Worm (Caenorhabditis elegans) whole organism, late embryonic: ENCODE results near the gene twk-11.
A peak's percentile ranks its signal among the peaks of the same experiment; 100 is the strongest.
"Not testable (repeated sequence)": the region's sequence is repeated elsewhere in the genome, so short reads cannot be mapped to it uniquely, and the experiment has no call there.

Experiments
- C08G9.2 ChIP-seq: sonication (generic microtip); optimal IDR thresholded peaks from 2 replicates; lab custom pipeline; 2016; ENCODE audit warnings: mild to moderate bottlenecking, missing genetic modification characterization, moderate library complexity, missing compliant biosample characterization
- F13H6.1 ChIP-seq: sonication (generic microtip); optimal IDR thresholded peaks from 2 replicates; lab custom pipeline; 2016; ENCODE audit warnings: missing genetic modification characterization, missing compliant biosample characterization
- T23F11.4 ChIP-seq: fragments of 200-800 bp; sonication (Bioruptor generic); optimal IDR thresholded peaks from 2 replicates; lab custom pipeline; 2018; ENCODE audit warnings: mild to moderate bottlenecking, missing genetic modification characterization, missing compliant biosample characterization
- Y22D7AL.16 ChIP-seq: sonication (generic microtip); optimal IDR thresholded peaks from 2 replicates; lab custom pipeline; 2016; ENCODE audit warnings: missing genetic modification characterization, missing compliant biosample characterization
- ama-1 ChIP-seq: fragments of 150-350 bp; optimal IDR thresholded peaks from 2 replicates; lab custom pipeline; 2014
- ceh-14 ChIP-seq: sonication (generic microtip); optimal IDR thresholded peaks from 2 replicates; lab custom pipeline; 2016; ENCODE audit warnings: missing genotype, missing genetic modification characterization, missing compliant biosample characterization
- ceh-24 ChIP-seq: sonication (generic microtip); optimal IDR thresholded peaks from 2 replicates; lab custom pipeline; 2016; ENCODE audit warnings: mild to moderate bottlenecking, missing genetic modification characterization, missing compliant biosample characterization
- ceh-30 ChIP-seq: fragments of 150-350 bp; optimal IDR thresholded peaks from 2 replicates; lab custom pipeline; 2014; ENCODE audit warnings: missing biosample characterization, missing genetic modification characterization
- ceh-48 ChIP-seq: sonication (generic microtip); optimal IDR thresholded peaks from 2 replicates; lab custom pipeline; 2016; ENCODE audit warnings: missing genetic modification characterization, inconsistent platforms, missing compliant biosample characterization
- ceh-9 ChIP-seq: sonication (generic microtip); optimal IDR thresholded peaks from 2 replicates; lab custom pipeline; 2016; ENCODE audit warnings: mild to moderate bottlenecking, missing genetic modification characterization, inconsistent platforms, missing compliant biosample characterization
- dmd-4 ChIP-seq: sonication (generic microtip); optimal IDR thresholded peaks from 2 replicates; lab custom pipeline; 2016; ENCODE audit warnings: borderline replicate concordance, missing genetic modification characterization, missing compliant biosample characterization
- elt-2 ChIP-seq: sonication (generic microtip); optimal IDR thresholded peaks from 2 replicates; lab custom pipeline; 2016; ENCODE audit warnings: missing genetic modification reagents, missing genetic modification characterization, missing compliant biosample characterization
- elt-4 ChIP-seq: sonication (generic microtip); optimal IDR thresholded peaks from 2 replicates; lab custom pipeline; 2016; ENCODE audit warnings: missing genetic modification characterization, missing compliant biosample characterization
- ets-4 ChIP-seq: sonication (generic microtip); optimal IDR thresholded peaks from 2 replicates; lab custom pipeline; 2016; ENCODE audit warnings: missing genetic modification characterization, missing compliant biosample characterization
- fax-1 ChIP-seq: sonication (generic microtip); optimal IDR thresholded peaks from 2 replicates; lab custom pipeline; 2016; ENCODE audit warnings: missing genotype, missing genetic modification characterization, missing compliant biosample characterization
- gmeb-2 ChIP-seq: sonication (generic microtip); optimal IDR thresholded peaks from 2 replicates; lab custom pipeline; 2016; ENCODE audit warnings: missing genetic modification characterization, inconsistent platforms, missing compliant biosample characterization
- hlh-13 ChIP-seq: fragments of 200-800 bp; sonication (Bioruptor generic); optimal IDR thresholded peaks from 2 replicates; lab custom pipeline; 2018; ENCODE audit warnings: mild to moderate bottlenecking, missing genetic modification characterization, missing compliant biosample characterization
- hlh-30 ChIP-seq: sonication (generic microtip); optimal IDR thresholded peaks from 2 replicates; lab custom pipeline; 2017; ENCODE audit warnings: antibody characterized with exemption, missing genetic modification characterization, missing compliant biosample characterization; ENCODE audit not compliant: insufficient read depth
- hlh-6 ChIP-seq: sonication (generic microtip); optimal IDR thresholded peaks from 2 replicates; lab custom pipeline; 2016; ENCODE audit warnings: missing genotype, missing genetic modification characterization, missing compliant biosample characterization
- hlh-8 ChIP-seq: sonication (generic microtip); optimal IDR thresholded peaks from 2 replicates; lab custom pipeline; 2016; ENCODE audit warnings: missing genotype, missing genetic modification characterization, missing compliant biosample characterization
- madf-2 ChIP-seq: sonication (generic microtip); optimal IDR thresholded peaks from 2 replicates; lab custom pipeline; 2017; ENCODE audit warnings: missing genetic modification characterization, missing compliant biosample characterization
- mec-3 ChIP-seq: sonication (generic microtip); optimal IDR thresholded peaks from 2 replicates; lab custom pipeline; 2016; ENCODE audit warnings: borderline replicate concordance, missing genetic modification characterization, missing compliant biosample characterization
- odd-2 ChIP-seq: sonication (generic microtip); optimal IDR thresholded peaks from 2 replicates; lab custom pipeline; 2017; ENCODE audit warnings: antibody characterized with exemption, mild to moderate bottlenecking, missing genetic modification characterization, missing compliant biosample characterization
- pha-2 ChIP-seq: sonication (generic microtip); optimal IDR thresholded peaks from 2 replicates; lab custom pipeline; 2017; ENCODE audit warnings: mild to moderate bottlenecking, missing genetic modification characterization, missing compliant biosample characterization
- pha-4 ChIP-seq: fragments of 150-350 bp; optimal IDR thresholded peaks from 2 replicates; lab custom pipeline; 2018; ENCODE audit warnings: missing biosample characterization, missing genetic modification reagents, missing genetic modification characterization
- sdc-2 ChIP-seq: sonication (generic microtip); optimal IDR thresholded peaks from 2 replicates; lab custom pipeline; 2016; ENCODE audit warnings: missing genotype, missing genetic modification characterization, missing compliant biosample characterization
- sox-2 ChIP-seq: fragments of 200-800 bp; sonication (Bioruptor generic); IDR thresholded peaks from 2 replicates; pipeline ENCODE4 v1.3.6; 2022; ENCODE audit warnings: missing genetic modification reagents, missing genetic modification characterization, missing compliant biosample characterization
- syd-9 ChIP-seq: sonication (generic microtip); optimal IDR thresholded peaks from 2 replicates; lab custom pipeline; 2016; ENCODE audit warnings: mild to moderate bottlenecking, missing genetic modification characterization, moderate library complexity, missing compliant biosample characterization
- tbx-2 ChIP-seq: sonication (generic microtip); optimal IDR thresholded peaks from 2 replicates; lab custom pipeline; 2016; ENCODE audit warnings: missing genetic modification characterization, missing compliant biosample characterization
- tbx-7 ChIP-seq: sonication (generic microtip); optimal IDR thresholded peaks from 2 replicates; lab custom pipeline; 2016; ENCODE audit warnings: missing genotype, missing genetic modification characterization, missing compliant biosample characterization
- ttx-3 ChIP-seq: sonication (generic microtip); optimal IDR thresholded peaks from 2 replicates; lab custom pipeline; 2016; ENCODE audit warnings: missing genetic modification reagents, missing genetic modification characterization, missing compliant biosample characterization
- zip-5 ChIP-seq: sonication (generic microtip); optimal IDR thresholded peaks from 2 replicates; lab custom pipeline; 2016; ENCODE audit warnings: missing genetic modification characterization, missing compliant biosample characterization
- ztf-16 ChIP-seq: sonication (generic microtip); optimal IDR thresholded peaks from 2 replicates; lab custom pipeline; 2017; ENCODE audit warnings: missing genetic modification characterization, missing compliant biosample characterization

Gene twk-11

DNA sequence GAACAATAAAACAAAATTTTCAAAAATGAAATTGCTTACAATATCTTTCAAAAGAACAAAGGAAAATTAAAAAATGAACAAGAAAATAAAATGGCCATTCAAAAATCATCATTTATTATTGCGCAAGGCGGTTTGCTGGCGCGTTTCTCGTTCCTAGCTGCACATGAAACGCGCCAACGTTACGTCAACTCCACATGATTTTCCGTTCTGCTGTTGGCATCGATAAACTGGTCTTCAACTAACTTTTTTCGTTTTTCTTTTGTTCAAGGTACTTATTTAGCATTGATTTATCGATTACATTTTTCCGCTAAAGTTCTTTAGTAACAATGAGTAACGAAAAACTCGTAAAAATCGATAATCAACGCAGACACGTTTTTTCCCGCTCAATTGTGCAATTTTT is 24.0 kb upstream of the twk-11 start, which contains the start of the genes Y57E12AL.6 and Y57E12AL.1 (continued):
- TF ChIP-seq pha-2 (tag; lab: Kevin White, UChicago): peak; percentile 44
- TF ChIP-seq hlh-8 (tag; lab: Kevin White, UChicago): peak; percentile 61
- TF ChIP-seq ttx-3 (tag; lab: Kevin White, UChicago): peak; percentile 69
- no peak for TF ChIP-seq ceh-30 (tag; lab: Kevin White, UChicago)
- no peak for TF ChIP-seq hlh-13 (GFP tag; lab: Kevin White, UChicago)
- peak; percentile 34 for TF ChIP-seq odd-2 (tag; lab: Kevin White, UChicago)
- no peak for TF ChIP-seq tbx-7 (tag; lab: Kevin White, UChicago)
- peak; percentile 69 for TF ChIP-seq syd-9 (tag; lab: Kevin White, UChicago)
- no peak for TF ChIP-seq C08G9.2 (tag; lab: Kevin White, UChicago)
- TF ChIP-seq ceh-9 (tag; lab: Kevin White, UChicago): no peak
- peak; percentile 45 for TF ChIP-seq zip-5
- TF ChIP-seq ceh-48 (tag; lab: Kevin White, UChicago): peak; percentile 64
- peak; percentile 53 for TF ChIP-seq Y22D7AL.16 (tag; lab: Kevin White, UChicago)
- TF ChIP-seq ama-1 (lab: Kevin White, UChicago): no peak
- TF ChIP-seq ztf-16 (tag; lab: Kevin White, UChicago): peak; percentile 64
- TF ChIP-seq ceh-14 (tag; lab: Kevin White, UChicago): peak; percentile 85
- peak; percentile 73 for TF ChIP-seq F13H6.1 (tag; lab: Kevin White, UChicago)
- peak; percentile 39 for TF ChIP-seq fax-1 (tag; lab: Kevin White, UChicago)
- TF ChIP-seq sox-2 (GFP tag; lab: Robert Waterston, UW): peak; percentile 18; the same call in 1 of the 2 replicates
- TF ChIP-seq mec-3 (tag; lab: Kevin White, UChicago): no peak

DNA sequence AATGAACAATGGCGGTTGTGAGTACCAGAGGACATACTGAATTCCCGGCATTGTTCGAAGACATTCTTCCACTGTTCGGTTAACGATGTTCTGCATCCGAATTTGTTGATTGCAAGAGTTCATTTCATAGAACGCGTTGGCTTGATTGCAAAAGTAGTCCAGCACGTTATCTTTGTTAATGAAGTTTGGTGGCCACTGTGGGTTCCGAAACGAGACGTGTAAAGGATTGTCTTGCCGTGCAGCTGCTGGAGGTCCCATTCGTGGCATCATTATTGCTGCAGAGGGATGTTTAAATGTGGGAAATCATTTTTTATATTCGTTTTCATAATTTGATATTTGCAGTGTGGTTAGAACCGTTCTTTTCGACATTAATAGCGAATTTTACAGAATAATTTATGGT is 23.0 kb upstream of the twk-11 start, which contains the start of gene mdt-6:
mdt-6 (minus strand) TSS at position 275 of the 400 bp plus-strand sequence.
- TF ChIP-seq ceh-24 (tag; lab: Kevin White, UChicago) (no peak), elt-2 (no peak), elt-4 (tag; lab: Kevin White, UChicago) (no peak), ets-4 (no peak), tbx-2 (tag; lab: Kevin White, UChicago) (no peak), ceh-14 (tag; lab: Kevin White, UChicago) (no peak), mec-3 (tag; lab: Kevin White, UChicago) (no peak), F13H6.1 (tag; lab: Kevin White, UChicago) (no peak), ceh-9 (tag; lab: Kevin White, UChicago) (no peak), ttx-3 (tag; lab: Kevin White, UChicago) (no peak), sdc-2 (no peak), hlh-6 (no peak), Y22D7AL.16 (tag; lab: Kevin White, UChicago) (no peak), ztf-16 (tag; lab: Kevin White, UChicago) (no peak), madf-2 (no peak), pha-4 (tag; lab: Kevin White, UChicago) (no peak)

DNA sequence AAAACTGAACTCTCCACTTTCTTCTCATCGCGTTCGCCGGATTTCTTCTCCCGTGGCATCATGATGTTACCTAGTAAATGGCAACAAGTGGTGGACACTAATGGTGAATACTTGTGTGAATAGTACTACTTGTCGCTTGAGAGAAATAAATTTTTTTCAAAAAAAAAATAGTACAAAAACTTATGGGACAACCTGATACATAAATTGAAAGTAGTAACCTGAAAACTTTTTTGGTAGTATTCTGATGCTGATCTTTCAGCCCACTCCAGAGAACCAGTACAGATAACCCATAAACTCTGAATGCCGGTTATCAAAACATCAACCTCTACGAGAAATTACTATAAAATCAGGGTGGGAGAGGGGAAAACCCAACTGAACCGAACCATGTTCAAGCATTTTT is 21.4 kb upstream of the twk-11 start, which contains the start of gene Y57E12AL.2:
Y57E12AL.2 (plus strand) TSS at position 301 of the 400 bp plus-strand sequence.
- not testable (repeated sequence) for TF ChIP-seq dmd-4; Y22D7AL.16 (tag; lab: Kevin White, UChicago); elt-4 (tag; lab: Kevin White, UChicago)
- TF ChIP-seq, all 69 proteins: peak for 0; not testable (repeated sequence) for 69

- TF ChIP-seq gmeb-2 (tag; lab: Kevin White, UChicago) (no peak), sdc-2 (no peak)
Observed at ce11 chrV:7054598-7054997, 18.2 kb upstream of the twk-11 start, which contains the start of gene spig-8. Gene spig-8 (plus strand): TSS chrV:7054898.

DNA sequence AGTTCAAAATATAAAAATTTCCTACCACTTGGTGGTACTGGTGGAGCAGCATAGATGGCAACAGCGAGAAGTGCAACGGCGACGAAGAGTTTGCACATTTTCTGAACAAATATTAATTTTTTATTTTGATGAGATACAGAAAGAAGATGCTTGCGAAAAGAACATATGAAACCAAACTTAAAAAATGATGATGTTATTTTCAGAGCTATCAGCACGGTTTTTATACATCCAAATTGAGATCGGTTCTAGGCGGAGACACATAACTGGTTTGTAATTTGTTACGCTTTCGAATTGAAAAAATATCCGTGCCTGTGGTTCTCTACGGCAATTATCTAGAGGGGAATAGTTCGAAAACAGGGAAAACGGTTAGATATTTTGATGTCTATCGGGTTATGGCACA is 16.7 kb upstream of the twk-11 start, which contains the start of gene txt-17:
txt-17 (minus strand) TSS at position 101 of the 400 bp plus-strand sequence.
- TF ChIP-seq hlh-30 (tag; lab: Kevin White, UChicago) (no peak), T23F11.4 (GFP tag; lab: Kevin White, UChicago) (no peak), sox-2 (GFP tag; lab: Robert Waterston, UW) (no peak), hlh-8 (tag; lab: Kevin White, UChicago) (no peak), tbx-7 (tag; lab: Kevin White, UChicago) (no peak)
- TF ChIP-seq, all 69 proteins: peak for 0
